Worm (Caenorhabditis elegans): ENCODE measurements around the gene T13H5.1.

DNA sequence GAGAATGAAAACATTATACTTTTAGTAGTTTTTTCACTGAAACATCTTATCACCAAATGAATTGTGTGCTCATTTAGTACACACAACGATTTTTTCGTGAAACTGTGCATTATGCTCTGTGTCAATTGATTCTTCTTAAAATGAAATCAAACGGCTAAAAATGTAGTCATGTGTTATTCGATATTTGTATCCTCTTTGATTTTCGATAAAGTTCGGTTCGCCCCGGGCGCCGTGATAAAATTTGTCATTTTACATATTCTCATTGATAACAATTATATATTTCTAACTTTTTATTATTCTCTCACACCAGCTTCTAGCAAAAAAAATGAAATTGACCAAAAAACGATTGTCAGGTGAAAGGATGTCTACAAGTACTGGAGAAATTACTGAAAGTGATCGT, 5.9 kb upstream of the T13H5.1 start, which contains the start of gene ctg-2:
- TF ChIP-seq cog-1 (tag; optimal IDR thresholded peaks at IDR 0.05), result no peak
- TF ChIP-seq med-1 (GFP tag; optimal IDR thresholded peaks at IDR 0.05; ENCODE audit: insufficient read depth), result no peak
- TF ChIP-seq ref-1 (GFP tag; conservative IDR thresholded peaks at IDR 0.05), result no peak
- TF ChIP-seq klf-2 (GFP tag; conservative IDR thresholded peaks at IDR 0.05), result no peak
- TF ChIP-seq T22C8.4 (GFP tag; IDR thresholded peaks at IDR 0.05), result no peak
- no peak for TF ChIP-seq flt-1 (GFP tag; IDR thresholded peaks at IDR 0.05)

Measured in whole organism, midembryonic.